Fruit fly (Drosophila melanogaster) whole organism, embryonic: ENCODE results near the gene shv.

Experiments
- ATbp ChIP-seq: fragments of 200-800 bp; sonication (Bioruptor generic); optimal IDR thresholded peaks from 2 replicates; lab custom pipeline; 2017; ENCODE audit warnings: missing biosample characterization, mild to moderate bottlenecking, missing genetic modification characterization, missing genetic modification reagents
- CG10462 ChIP-seq: fragments of 200-800 bp; sonication (Bioruptor generic); optimal IDR thresholded peaks from 2 replicates; lab custom pipeline; 2016; ENCODE audit warnings: missing biosample characterization, missing genetic modification characterization
- CG12219 ChIP-seq: fragments of 200-800 bp; sonication (Bioruptor generic); optimal IDR thresholded peaks from 3 replicates; lab custom pipeline; 2018; ENCODE audit warnings: missing biosample characterization, mild to moderate bottlenecking, missing genetic modification characterization
- CG12391 ChIP-seq: fragments of 200-800 bp; sonication (Bioruptor generic); optimal IDR thresholded peaks from 3 replicates; lab custom pipeline; 2018; ENCODE audit warnings: missing biosample characterization, mild to moderate bottlenecking, missing genetic modification characterization, moderate library complexity
- CG13624 ChIP-seq: fragments of 200-800 bp; sonication (Bioruptor generic); optimal IDR thresholded peaks from 2 replicates; lab custom pipeline; 2016; ENCODE audit warnings: missing biosample characterization, missing genetic modification characterization
- CG14860 ChIP-seq: fragments of 200-800 bp; sonication (Bioruptor generic); IDR thresholded peaks from 3 replicates; pipeline ENCODE4 v1.3.6; 2022; ENCODE audit warnings: missing biosample characterization, missing genetic modification characterization; ENCODE audit not compliant: partially characterized antibody
- CG15269 ChIP-seq: fragments of 200-800 bp; sonication (Bioruptor generic); optimal IDR thresholded peaks from 2 replicates; lab custom pipeline; 2018; ENCODE audit warnings: missing biosample characterization, mild to moderate bottlenecking, missing genetic modification characterization, moderate library complexity
- CG15696 ChIP-seq: fragments of 200-800 bp; sonication (Bioruptor generic); optimal IDR thresholded peaks from 2 replicates; lab custom pipeline; 2019; ENCODE audit warnings: missing biosample characterization, mild to moderate bottlenecking, missing genetic modification characterization, moderate library complexity
- CG1602 ChIP-seq: fragments of 200-800 bp; sonication (Bioruptor generic); optimal IDR thresholded peaks from 3 replicates; lab custom pipeline; 2016; ENCODE audit warnings: missing biosample characterization, missing genetic modification characterization
- CG1647 ChIP-seq: fragments of 200-800 bp; sonication (Bioruptor generic); optimal IDR thresholded peaks from 3 replicates; lab custom pipeline; 2016; ENCODE audit warnings: missing biosample characterization, missing genetic modification characterization
- CG16863 ChIP-seq: fragments of 200-800 bp; sonication (Bioruptor generic); optimal IDR thresholded peaks from 3 replicates; lab custom pipeline; 2016; ENCODE audit warnings: missing biosample characterization, missing genetic modification characterization
- CG17802 ChIP-seq: fragments of 200-800 bp; sonication (Bioruptor generic); optimal IDR thresholded peaks from 2 replicates; lab custom pipeline; 2018; ENCODE audit warnings: missing biosample characterization, mild to moderate bottlenecking, missing genetic modification characterization, moderate library complexity
- CG2712 ChIP-seq: fragments of 200-800 bp; optimal IDR thresholded peaks from 3 replicates; lab custom pipeline; 2019; ENCODE audit warnings: missing biosample characterization, mild to moderate bottlenecking, missing genetic modification characterization, moderate library complexity
- CG2889 ChIP-seq: fragments of 200-800 bp; sonication (Bioruptor generic); IDR thresholded peaks from 3 replicates; pipeline ENCODE4 v1.3.6; 2022; ENCODE audit warnings: missing biosample characterization, missing genetic modification characterization
- CG3281 ChIP-seq: fragments of 200-800 bp; sonication (Bioruptor generic); optimal IDR thresholded peaks from 3 replicates; lab custom pipeline; 2017; ENCODE audit warnings: missing biosample characterization, mild to moderate bottlenecking, missing genetic modification characterization
- CG3407 ChIP-seq: fragments of 200-800 bp; sonication (Bioruptor generic); optimal IDR thresholded peaks from 2 replicates; lab custom pipeline; 2018; ENCODE audit warnings: missing biosample characterization, mild to moderate bottlenecking, missing genetic modification characterization
- CG3995 ChIP-seq: fragments of 200-800 bp; sonication (Bioruptor generic); optimal IDR thresholded peaks from 3 replicates; lab custom pipeline; 2016; ENCODE audit warnings: missing biosample characterization, missing genetic modification characterization
- CG4328 ChIP-seq: fragments of 200-800 bp; sonication (Bioruptor generic); optimal IDR thresholded peaks from 3 replicates; lab custom pipeline; 2017; ENCODE audit warnings: missing biosample characterization, missing genetic modification reagents, missing genetic modification characterization
- CG4820 ChIP-seq: fragments of 200-800 bp; sonication (Bioruptor generic); optimal IDR thresholded peaks from 3 replicates; lab custom pipeline; 2016; ENCODE audit warnings: missing biosample characterization, missing genetic modification characterization
- CG4854 ChIP-seq: fragments of 200-800 bp; sonication (Bioruptor generic); optimal IDR thresholded peaks from 2 replicates; lab custom pipeline; 2016; ENCODE audit warnings: missing biosample characterization, missing genetic modification characterization, inconsistent platforms
- CG7839 ChIP-seq: fragments of 200-800 bp; sonication (Bioruptor generic); optimal IDR thresholded peaks from 3 replicates; lab custom pipeline; 2018; ENCODE audit warnings: missing biosample characterization, mild to moderate bottlenecking, missing genetic modification characterization, moderate library complexity
- CG8388 ChIP-seq: fragments of 200-800 bp; sonication (Bioruptor generic); optimal IDR thresholded peaks from 2 replicates; lab custom pipeline; 2019; ENCODE audit warnings: missing biosample characterization, mild to moderate bottlenecking, missing genetic modification characterization, moderate library complexity
- CHES-1-like ChIP-seq: fragments of 200-800 bp; sonication (Bioruptor generic); optimal IDR thresholded peaks from 2 replicates; lab custom pipeline; 2016; ENCODE audit warnings: missing biosample characterization, missing genetic modification characterization
- CTCF ChIP-seq: fragments of 200-800 bp; sonication (Bioruptor generic); optimal IDR thresholded peaks from 2 replicates; lab custom pipeline; 2017; ENCODE audit warnings: missing biosample characterization, mild to moderate bottlenecking, missing genetic modification characterization, moderate library complexity
- Gug ChIP-seq: fragments of 200-800 bp; sonication (Bioruptor generic); IDR thresholded peaks from 4 replicates; pipeline ENCODE4 v1.3.6; 2022; ENCODE audit warnings: missing biosample characterization, missing genetic modification characterization
- H2.0 ChIP-seq: fragments of 200-800 bp; sonication (Bioruptor generic); IDR thresholded peaks from 2 replicates; pipeline ENCODE4 v1.3.6; 2022; ENCODE audit warnings: missing biosample characterization, missing genetic modification characterization
- Jarid2 ChIP-seq: fragments of 200-800 bp; sonication (Bioruptor generic); optimal IDR thresholded peaks from 3 replicates; lab custom pipeline; 2017; ENCODE audit warnings: mild to moderate bottlenecking, missing biosample characterization, missing genetic modification reagents, missing genetic modification characterization
- MBD-R2 ChIP-seq: fragments of 200-800 bp; sonication (Bioruptor generic); IDR thresholded peaks from 2 replicates; pipeline ENCODE4 v1.3.6; 2022; ENCODE audit warnings: missing biosample characterization, missing genetic modification characterization
- Med ChIP-seq: fragments of 200-800 bp; sonication (Bioruptor generic); peaks from one replicate; lab custom pipeline; 2016; ENCODE audit warnings: missing biosample characterization, missing genetic modification characterization, mild to moderate bottlenecking, inconsistent platforms, moderate library complexity
- Nf-YA ChIP-seq: fragments of 200-800 bp; sonication (Bioruptor generic); IDR thresholded peaks from 2 replicates; pipeline ENCODE4 v1.3.6; 2022; ENCODE audit warnings: missing biosample characterization, missing genetic modification characterization
- PHDP ChIP-seq: fragments of 200-800 bp; sonication (Bioruptor generic); optimal IDR thresholded peaks from 3 replicates; lab custom pipeline; 2018; ENCODE audit warnings: missing biosample characterization, mild to moderate bottlenecking, missing genetic modification characterization, moderate library complexity
- aop ChIP-seq: fragments of 200-800 bp; sonication (Bioruptor generic); IDR thresholded peaks from 2 replicates; pipeline ENCODE4 v1.3.6; 2022; ENCODE audit warnings: missing biosample characterization, missing genetic modification characterization
- bab2 ChIP-seq: fragments of 200-800 bp; sonication (Bioruptor generic); optimal IDR thresholded peaks from 2 replicates; lab custom pipeline; 2016; ENCODE audit warnings: missing biosample characterization, missing genetic modification characterization
- bcd ChIP-seq: fragments of 200-800 bp; sonication (Bioruptor generic); optimal IDR thresholded peaks from 2 replicates; lab custom pipeline; 2017; ENCODE audit warnings: missing biosample characterization, mild to moderate bottlenecking, missing genetic modification characterization
- cato ChIP-seq: fragments of 200-800 bp; sonication (Bioruptor generic); optimal IDR thresholded peaks from 2 replicates; lab custom pipeline; 2016; ENCODE audit warnings: missing biosample characterization, missing genetic modification characterization, borderline replicate concordance
- eyg ChIP-seq: fragments of 200-800 bp; sonication (Bioruptor generic); optimal IDR thresholded peaks from 3 replicates; lab custom pipeline; 2016; ENCODE audit warnings: missing biosample characterization, missing genetic modification characterization
- fru ChIP-seq: fragments of >200 bp; optimal IDR thresholded peaks from 2 replicates; lab custom pipeline; 2017
- fu2 ChIP-seq: fragments of 200-800 bp; sonication (Bioruptor generic); optimal IDR thresholded peaks from 2 replicates; lab custom pipeline; 2016; ENCODE audit warnings: missing biosample characterization, missing genetic modification characterization
- gcm ChIP-seq: fragments of 200-800 bp; sonication (Bioruptor generic); optimal IDR thresholded peaks from 2 replicates; lab custom pipeline; 2019; ENCODE audit warnings: missing biosample characterization, mild to moderate bottlenecking, missing genetic modification characterization, moderate library complexity
- gfzf ChIP-seq: fragments of 200-800 bp; sonication (Bioruptor generic); optimal IDR thresholded peaks from 2 replicates; lab custom pipeline; 2016; ENCODE audit warnings: missing biosample characterization, mild to moderate bottlenecking, missing genetic modification characterization, moderate library complexity
- kah ChIP-seq: fragments of 200-800 bp; sonication (Bioruptor generic); optimal IDR thresholded peaks from 2 replicates; lab custom pipeline; 2018; ENCODE audit warnings: missing biosample characterization, mild to moderate bottlenecking, missing genetic modification characterization
- kay ChIP-seq: fragments of 200-800 bp; sonication (Bioruptor generic); optimal IDR thresholded peaks from 2 replicates; lab custom pipeline; 2016; ENCODE audit warnings: missing biosample characterization, missing genetic modification characterization
- lilli ChIP-seq: fragments of 200-800 bp; sonication (Bioruptor generic); optimal IDR thresholded peaks from 3 replicates; lab custom pipeline; 2016; ENCODE audit warnings: missing biosample characterization, missing genetic modification characterization
- onecut ChIP-seq: fragments of 200-800 bp; sonication (Bioruptor generic); IDR thresholded peaks from 2 replicates; pipeline ENCODE4 v1.3.6; 2022; ENCODE audit warnings: missing biosample characterization, missing genetic modification characterization
- phol ChIP-seq: fragments of 200-800 bp; sonication (Bioruptor generic); optimal IDR thresholded peaks from 3 replicates; lab custom pipeline; 2018; ENCODE audit warnings: missing biosample characterization, mild to moderate bottlenecking, missing genetic modification characterization, moderate library complexity
- psq ChIP-seq: fragments of 200-800 bp; sonication (Bioruptor generic); optimal IDR thresholded peaks from 2 replicates; lab custom pipeline; 2017; ENCODE audit warnings: missing biosample characterization, missing genetic modification characterization
- slbo ChIP-seq: fragments of 200-800 bp; sonication (Bioruptor generic); IDR thresholded peaks from 2 replicates; pipeline ENCODE4 v1.3.6; 2022; ENCODE audit warnings: missing biosample characterization, missing genetic modification characterization
- stwl ChIP-seq: fragments of 200-800 bp; sonication (Bioruptor generic); optimal IDR thresholded peaks from 3 replicates; lab custom pipeline; 2018; ENCODE audit warnings: missing biosample characterization, mild to moderate bottlenecking, missing genetic modification characterization, moderate library complexity
- tap ChIP-seq: fragments of 200-800 bp; optimal IDR thresholded peaks from 3 replicates; lab custom pipeline; 2019; ENCODE audit warnings: missing biosample characterization, mild to moderate bottlenecking, missing genetic modification characterization, moderate library complexity
- tio ChIP-seq: fragments of 200-800 bp; sonication (Bioruptor generic); optimal IDR thresholded peaks from 2 replicates; lab custom pipeline; 2017; ENCODE audit warnings: missing biosample characterization, missing genetic modification characterization, inconsistent platforms
- zfh2 ChIP-seq: fragments of 200-800 bp; sonication (Bioruptor generic); optimal IDR thresholded peaks from 2 replicates; lab custom pipeline; 2016; ENCODE audit warnings: missing biosample characterization, missing genetic modification characterization

The shv gene

dm6 chr2L:481757-482450, 29.0 kb downstream of the shv start (continued):
- TF ChIP-seq lilli (GFP tag; lab: Kevin White, UChicago) (peak; percentile 86), CG15269 (tag; lab: Kevin White, UChicago) (peak; percentile 89), psq (GFP tag; lab: Kevin White, UChicago) (peak; percentile 32), MBD-R2 (GFP tag; lab: Robert Waterston, UW) (no peak), CG1602 (GFP tag; lab: Kevin White, UChicago) (peak; percentile 34), CG15696 (tag; lab: Kevin White, UChicago) (no peak), CTCF (peak; percentile 15), fu2 (GFP tag; lab: Kevin White, UChicago) (peak; percentile 68), CG14860 (GFP tag; lab: Robert Waterston, UW) (no peak), CG8388 (GFP tag; lab: Kevin White, UChicago) (peak; percentile 70), CG12219 (GFP tag; lab: Kevin White, UChicago) (peak; percentile 67), bab2 (GFP tag; lab: Kevin White, UChicago) (peak; percentile 72), CG4820 (GFP tag; lab: Kevin White, UChicago) (peak; percentile 51), Gug (GFP tag; lab: Robert Waterston, UW) (peak; percentile 73; the same call in 3 of the 4 replicates), CG17802 (no peak), CG13624 (GFP tag; lab: Kevin White, UChicago) (peak; percentile 72), gfzf (no peak), CG2889 (GFP tag; lab: Robert Waterston, UW) (no peak), aop (GFP tag; lab: Robert Waterston, UW) (no peak), CG10462 (GFP tag; lab: Kevin White, UChicago) (no peak), CG12391 (tag; lab: Kevin White, UChicago) (peak; percentile 82), tio (peak; percentile 45), CG4328 (peak; percentile 26), bcd (GFP tag; lab: Kevin White, UChicago) (peak; percentile 81), kay (peak; percentile 65), Nf-YA (GFP tag; lab: Robert Waterston, UW) (no peak), CG2712 (tag; lab: Kevin White, UChicago) (peak; percentile 78), CG1647 (GFP tag; lab: Kevin White, UChicago) (peak; percentile 47), CG4854 (GFP tag; lab: Kevin White, UChicago) (peak; percentile 64), zfh2 (GFP tag; lab: Kevin White, UChicago) (peak; percentile 79), CG7839 (peak; percentile 88), stwl (tag; lab: Kevin White, UChicago) (no peak), Jarid2 (peak; percentile 41), fru (lab: Kevin White, UChicago) (no peak), eyg (GFP tag; lab: Kevin White, UChicago) (peak; percentile 65), tap (tag; lab: Kevin White, UChicago) (peak; percentile 72), cato (GFP tag; lab: Kevin White, UChicago) (no peak), phol (tag; lab: Kevin White, UChicago) (peak; percentile 64), ATbp (GFP tag; lab: Kevin White, UChicago) (peak; percentile 53), CG3281 (GFP tag; lab: Kevin White, UChicago) (peak; percentile 92), PHDP (tag; lab: Kevin White, UChicago) (peak; percentile 89), gcm (GFP tag; lab: Kevin White, UChicago) (peak; percentile 35), CG3995 (GFP tag; lab: Kevin White, UChicago) (peak; percentile 42), CHES-1-like (GFP tag; lab: Kevin White, UChicago) (peak; percentile 81), kah (GFP tag; lab: Kevin White, UChicago) (peak; percentile 55), slbo (GFP tag; lab: Robert Waterston, UW) (no peak), CG3407 (peak; percentile 40), H2.0 (no peak), Med (peak; percentile 96), CG16863 (GFP tag; lab: Kevin White, UChicago) (peak; percentile 10), onecut (GFP tag; lab: Robert Waterston, UW) (peak; percentile 65)
